Worm (Caenorhabditis elegans) whole organism, L4 larva: ENCODE measurements around the gene ZK177.12.

ENCODE experiments used
- F26F4.8 ChIP-seq: fragments of 200-800 bp; sonication (Bioruptor generic); conservative IDR thresholded peaks from 2 replicates; pipeline ENCODE4 v1.3.6; 2022; ENCODE audit warnings: missing genetic modification characterization, missing compliant biosample characterization
- F37D6.2 ChIP-seq: sonication (generic microtip); optimal IDR thresholded peaks from 2 replicates; lab custom pipeline; 2016; ENCODE audit warnings: mild to moderate bottlenecking, missing genetic modification characterization, missing compliant biosample characterization
- F44E2.7 ChIP-seq: fragments of 200-800 bp; sonication (Bioruptor generic); IDR thresholded peaks from 2 replicates; pipeline ENCODE4 v2.1.2; 2022; ENCODE audit warnings: missing genetic modification characterization, missing compliant biosample characterization
- F49E8.2 ChIP-seq: sonication (generic microtip); optimal IDR thresholded peaks from 2 replicates; lab custom pipeline; 2016; ENCODE audit warnings: missing compliant biosample characterization, mild to moderate bottlenecking, missing genetic modification characterization, borderline replicate concordance
- T20F7.1 ChIP-seq: fragments of 200-800 bp; sonication (Bioruptor generic); optimal IDR thresholded peaks from 2 replicates; lab custom pipeline; 2018; ENCODE audit warnings: mild to moderate bottlenecking, missing genetic modification characterization, missing compliant biosample characterization
- aha-1 ChIP-seq: fragments of 150-350 bp; peaks from one replicate; lab custom pipeline; 2014; ENCODE audit warnings: missing biosample characterization, missing genetic modification characterization
- aly-2 ChIP-seq: sonication (generic microtip); optimal IDR thresholded peaks from 2 replicates; lab custom pipeline; 2018; ENCODE audit warnings: missing biosample characterization, missing genetic modification characterization
- ama-1 ChIP-seq: fragments of 150-350 bp; optimal IDR thresholded peaks from 2 replicates; lab custom pipeline; 2014; ENCODE audit warnings: inconsistent platforms, mixed read lengths
- attf-4 ChIP-seq: sonication (generic microtip); optimal IDR thresholded peaks from 3 replicates; lab custom pipeline; 2017; ENCODE audit warnings: missing biosample characterization, missing genetic modification characterization
- ceh-82 ChIP-seq: sonication (generic microtip); optimal IDR thresholded peaks from 2 replicates; lab custom pipeline; 2017; ENCODE audit warnings: missing biosample characterization, missing genetic modification characterization
- daf-16 ChIP-seq, 3 experiments: sonication (generic microtip); optimal IDR thresholded peaks; 2 replicates each; lab custom pipeline; 2016 to 2017; ENCODE audit warnings: missing genetic modification characterization in 3 of 3, missing genetic modification reagents in 3 of 3, mild to moderate bottlenecking in 2 of 3, missing compliant biosample characterization in 2 of 3, missing biosample characterization in 1 of 3, moderate library complexity in 1 of 3
- daf-8 ChIP-seq: fragments of 200-800 bp; sonication (Bioruptor generic); IDR thresholded peaks from 2 replicates; pipeline ENCODE4 v1.3.6; 2022; ENCODE audit warnings: missing genetic modification characterization, missing compliant biosample characterization
- duxl-1 ChIP-seq: sonication (generic microtip); optimal IDR thresholded peaks from 2 replicates; lab custom pipeline; 2016; ENCODE audit warnings: mild to moderate bottlenecking, missing genetic modification characterization, moderate library complexity, missing compliant biosample characterization; ENCODE audit not compliant: poor library complexity
- egl-27 ChIP-seq: sonication (generic microtip); optimal IDR thresholded peaks from 3 replicates; lab custom pipeline; 2017; ENCODE audit warnings: missing biosample characterization, missing genetic modification reagents, missing genetic modification characterization
- egl-43 ChIP-seq: fragments of 200-800 bp; sonication (Bioruptor generic); IDR thresholded peaks from 2 replicates; pipeline ENCODE4 v1.3.6; 2022; ENCODE audit warnings: missing genetic modification reagents, missing genetic modification characterization, missing compliant biosample characterization
- fkh-10 ChIP-seq: fragments of 150-350 bp; optimal IDR thresholded peaks from 2 replicates; lab custom pipeline; 2014; ENCODE audit warnings: missing biosample characterization, missing genetic modification reagents, missing genetic modification characterization
- lim-7 ChIP-seq: fragments of 200-800 bp; sonication (Bioruptor generic); IDR thresholded peaks from 2 replicates; pipeline ENCODE4 v1.3.6; 2022; ENCODE audit warnings: missing genetic modification characterization, missing compliant biosample characterization
- lin-1 ChIP-seq: fragments of 200-800 bp; sonication (Bioruptor generic); IDR thresholded peaks from 2 replicates; pipeline ENCODE4 v1.3.6; 2022; ENCODE audit warnings: missing genetic modification reagents, missing genetic modification characterization, missing compliant biosample characterization
- madf-9 ChIP-seq: fragments of 200-800 bp; sonication (Bioruptor generic); conservative IDR thresholded peaks from 2 replicates; pipeline ENCODE4 v1.3.6; 2022; ENCODE audit warnings: missing genetic modification reagents, missing genetic modification characterization, missing compliant biosample characterization
- mdt-29 ChIP-seq: fragments of 200-800 bp; sonication (Bioruptor generic); IDR thresholded peaks from 2 replicates; pipeline ENCODE4 v1.3.6; 2022; ENCODE audit warnings: missing genetic modification reagents, missing genetic modification characterization, missing compliant biosample characterization
- mep-1 ChIP-seq: fragments of 150-350 bp; sonication (generic microtip); optimal IDR thresholded peaks from 3 replicates; lab custom pipeline; 2014; ENCODE audit warnings: missing biosample characterization, missing genetic modification characterization
- nhr-111 ChIP-seq: fragments of 200-800 bp; sonication (Bioruptor generic); optimal IDR thresholded peaks from 2 replicates; lab custom pipeline; 2018; ENCODE audit warnings: mild to moderate bottlenecking, missing genetic modification characterization, missing compliant biosample characterization
- nhr-237 ChIP-seq: sonication (generic microtip); optimal IDR thresholded peaks from 2 replicates; lab custom pipeline; 2017; ENCODE audit warnings: missing biosample characterization, missing genetic modification characterization
- nhr-25 ChIP-seq: sonication (generic microtip); optimal IDR thresholded peaks from 2 replicates; lab custom pipeline; 2017; ENCODE audit warnings: missing genetic modification characterization, mild to moderate bottlenecking, missing compliant biosample characterization, antibody characterized with exemption, moderate library complexity, borderline replicate concordance; ENCODE audit not compliant: insufficient read depth
- nhr-41 ChIP-seq: fragments of 200-800 bp; sonication (Bioruptor generic); IDR thresholded peaks from 2 replicates; pipeline ENCODE4 v1.3.6; 2022; ENCODE audit warnings: missing genetic modification reagents, missing genetic modification characterization, missing compliant biosample characterization
- snpc-1.2 ChIP-seq: fragments of 200-800 bp; sonication (Bioruptor generic); IDR thresholded peaks from 2 replicates; pipeline ENCODE4 v1.3.6; 2022; ENCODE audit warnings: missing genetic modification reagents, missing genetic modification characterization, missing compliant biosample characterization
- spr-3 ChIP-seq: fragments of 200-800 bp; sonication (Bioruptor generic); optimal IDR thresholded peaks from 2 replicates; lab custom pipeline; 2018; ENCODE audit warnings: mild to moderate bottlenecking, missing genetic modification characterization, missing compliant biosample characterization
- unc-130 ChIP-seq: sonication (generic microtip); optimal IDR thresholded peaks from 2 replicates; lab custom pipeline; 2016; ENCODE audit warnings: missing genetic modification reagents, missing genetic modification characterization, missing compliant biosample characterization
- unc-39 ChIP-seq: sonication (generic microtip); optimal IDR thresholded peaks from 2 replicates; lab custom pipeline; 2017; ENCODE audit warnings: missing biosample characterization, missing genetic modification characterization
- unc-62 ChIP-seq, 3 experiments: fragments of 150-350 bp in 1 of 3; sonication (generic microtip); optimal IDR thresholded peaks in 2 of 3; peaks in 1 of 3; 1 replicate in 1 of 3; 2 replicates in 2 of 3; lab custom pipeline; 2014 to 2017; ENCODE audit warnings: missing biosample characterization in 3 of 3, missing genetic modification characterization in 3 of 3, missing genetic modification reagents in 3 of 3, missing genotype in 1 of 3
- vab-7 ChIP-seq: fragments of 200-800 bp; sonication (Bioruptor generic); IDR thresholded peaks from 2 replicates; pipeline ENCODE4 v1.3.6; 2022; ENCODE audit warnings: missing genetic modification reagents, missing genetic modification characterization, missing compliant biosample characterization
- zag-1 ChIP-seq: fragments of 150-350 bp; optimal IDR thresholded peaks from 2 replicates; lab custom pipeline; 2014; ENCODE audit warnings: missing biosample characterization, missing genetic modification characterization
- zfp-2 ChIP-seq: sonication (generic microtip); optimal IDR thresholded peaks from 2 replicates; lab custom pipeline; 2016; ENCODE audit warnings: mild to moderate bottlenecking, missing genetic modification characterization, missing compliant biosample characterization

Gene ZK177.12

ce11 chrII:5522637-5523036 lies 1.1 kb downstream of the ZK177.12 start, which contains the start of gene ZK177.11:
Gene ZK177.11, plus strand, starts transcription at chrII:5522937.
- TF ChIP-seq unc-62 (GFP tag; optimal IDR thresholded peaks at IDR 0.05 in 1 of 2; lab: Kevin White, UChicago) (no peak), unc-62 (tag; optimal IDR thresholded peaks at IDR 0.05; lab: Kevin White, UChicago) (no peak), F44E2.7 (GFP tag; lab: Robert Waterston, UW) (no peak), mdt-29 (GFP tag; lab: Robert Waterston, UW) (no peak), F37D6.2 (tag; lab: Kevin White, UChicago) (no peak), nhr-41 (GFP tag; lab: Robert Waterston, UW) (no peak), fkh-10 (GFP tag; lab: Kevin White, UChicago) (no peak)

DNA sequence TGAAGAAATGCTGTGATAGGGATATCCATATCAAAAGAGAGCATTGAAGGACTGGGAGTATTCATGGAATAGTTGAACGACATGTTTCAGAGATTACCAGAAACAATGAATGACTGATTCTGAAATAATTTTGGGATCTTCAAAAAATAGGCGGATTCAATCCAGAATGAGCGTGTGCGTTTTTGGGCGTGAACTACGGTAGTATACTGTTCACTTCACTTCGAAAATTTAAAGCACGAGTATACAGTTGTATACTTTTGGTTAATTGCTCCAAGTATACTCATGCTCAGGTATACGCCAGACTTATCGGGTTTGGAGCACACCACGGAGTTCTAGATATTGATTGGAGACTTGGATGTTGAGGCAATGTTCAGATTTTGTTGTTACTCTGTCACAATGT lies 3.8 kb downstream of the ZK177.12 start, which contains the start of gene tbx-35:
Gene tbx-35, minus strand, starts transcription at position 101 of the 400 bp plus-strand sequence.
- no peak for TF ChIP-seq zfp-2
- no peak for TF ChIP-seq lim-7 (GFP tag; lab: Robert Waterston, UW)
- TF ChIP-seq egl-27 = no peak
- no peak for TF ChIP-seq nhr-25
- no peak for TF ChIP-seq ama-1
- no peak for TF ChIP-seq unc-39 (tag; lab: Kevin White, UChicago)
- TF ChIP-seq F49E8.2 (tag; lab: Kevin White, UChicago) = no peak
- no peak for TF ChIP-seq madf-9 (GFP tag; lab: Robert Waterston, UW)
- TF ChIP-seq duxl-1 (tag; lab: Kevin White, UChicago) = no peak
- TF ChIP-seq daf-16 (GFP tag; optimal IDR thresholded peaks at IDR 0.05; lab: Kevin White, UChicago) = no peak
- no peak for TF ChIP-seq daf-16 (tag; optimal IDR thresholded peaks at IDR 0.05; lab: Kevin White, UChicago)
- TF ChIP-seq nhr-237 (tag; lab: Kevin White, UChicago) = no peak

- TF ChIP-seq unc-130 (GFP tag; lab: Kevin White, UChicago) (no peak), egl-27 (no peak), aha-1 (tag; lab: Kevin White, UChicago) (no peak), mep-1 (tag; lab: Kevin White, UChicago) (no peak), ceh-82 (no peak), aly-2 (tag; lab: Kevin White, UChicago) (no peak), spr-3 (GFP tag; lab: Kevin White, UChicago) (no peak), F26F4.8 (no peak), nhr-111 (GFP tag; lab: Kevin White, UChicago) (no peak), zag-1 (tag; lab: Kevin White, UChicago) (no peak), nhr-25 (no peak), lin-1 (no peak), egl-43 (no peak), vab-7 (GFP tag; lab: Robert Waterston, UW) (no peak), attf-4 (tag; lab: Kevin White, UChicago) (no peak), daf-8 (GFP tag; lab: Robert Waterston, UW) (no peak)
Measured at ce11 chrII:5527841-5528240, 6.3 kb downstream of the ZK177.12 start, which contains the start of gene ZK177.1. Gene ZK177.1, plus strand, starts transcription at chrII:5528141.

- TF ChIP-seq snpc-1.2 (GFP tag; lab: Robert Waterston, UW) (no peak), unc-62 (GFP tag; optimal IDR thresholded peaks at IDR 0.05 in 1 of 2; lab: Kevin White, UChicago) (peak in 1 of 2 experiments; percentile 91), unc-62 (tag; optimal IDR thresholded peaks at IDR 0.05; lab: Kevin White, UChicago) (no peak), attf-4 (tag; lab: Kevin White, UChicago) (no peak), zfp-2 (no peak), lim-7 (GFP tag; lab: Robert Waterston, UW) (no peak), T20F7.1 (GFP tag; lab: Kevin White, UChicago) (no peak), spr-3 (GFP tag; lab: Kevin White, UChicago) (no peak), unc-39 (tag; lab: Kevin White, UChicago) (no peak)
Measured at ce11 chrII:5531855-5532328, 10.4 kb downstream of the ZK177.12 start, which contains the start of gene C17C3.9. Gene C17C3.9, minus strand, starts transcription at chrII:5532278.
